Fruit fly (Drosophila melanogaster) whole organism, wandering third instar larva: ENCODE measurements around the gene CG13920.

Source experiments
- Abd-B ChIP-seq: fragments of >200 bp; optimal IDR thresholded peaks from 2 replicates; lab custom pipeline; 2017; ENCODE audit warnings: missing biosample characterization, missing genetic modification characterization
- CG32264 ChIP-seq: fragments of 200-800 bp; sonication (Bioruptor generic); optimal IDR thresholded peaks from 2 replicates; lab custom pipeline; 2016; ENCODE audit warnings: missing biosample characterization, missing genetic modification characterization
- Dfd ChIP-seq: fragments of >200 bp; optimal IDR thresholded peaks from 2 replicates; lab custom pipeline; 2017; ENCODE audit warnings: missing biosample characterization, missing genetic modification characterization
- Dif ChIP-seq: fragments of 200-275, 200-300 bp; sonication (Bioruptor generic); optimal IDR thresholded peaks from 2 replicates; lab custom pipeline; 2018; ENCODE audit warnings: missing biosample characterization, missing genetic modification characterization; ENCODE audit not compliant: partially characterized antibody
- Mio ChIP-seq: sonication (Bioruptor generic); optimal IDR thresholded peaks from 2 replicates; lab custom pipeline; 2016; ENCODE audit warnings: missing biosample characterization, missing genetic modification characterization
- Myc ChIP-seq: fragments of >200 bp; optimal IDR thresholded peaks from 2 replicates; lab custom pipeline; 2017
- br ChIP-seq: fragments of 200-800 bp; sonication (Bioruptor generic); optimal IDR thresholded peaks from 2 replicates; lab custom pipeline; 2016; ENCODE audit warnings: missing biosample characterization, missing genetic modification characterization
- dl ChIP-seq, 2 experiments: fragments of 175-275, 200-275 bp in 1 of 2; fragments of 200-275 bp in 1 of 2; sonication (Bioruptor generic); optimal IDR thresholded peaks; lab custom pipeline; 2018; ENCODE audit warnings: mild to moderate bottlenecking in 2 of 2, missing biosample characterization in 2 of 2, missing genetic modification characterization in 2 of 2, moderate library complexity in 2 of 2; ENCODE audit not compliant: partially characterized antibody in 2 of 2, insufficient read depth in 1 of 2
- fru ChIP-seq: fragments of 200-800 bp; sonication (Bioruptor generic); optimal IDR thresholded peaks from 3 replicates; lab custom pipeline; 2016; ENCODE audit warnings: missing biosample characterization, mild to moderate bottlenecking, missing genetic modification characterization
- jim ChIP-seq: fragments of 175-275, 200-325 bp; sonication (Bioruptor generic); optimal IDR thresholded peaks from 2 replicates; lab custom pipeline; 2016; ENCODE audit warnings: missing biosample characterization, mild to moderate bottlenecking, missing genetic modification characterization
- lola ChIP-seq: fragments of >200 bp; optimal IDR thresholded peaks from 2 replicates; lab custom pipeline; 2017; ENCODE audit warnings: missing biosample characterization, missing genetic modification characterization
- psq ChIP-seq: fragments of 200-800 bp; sonication (Bioruptor generic); optimal IDR thresholded peaks from 3 replicates; lab custom pipeline; 2017; ENCODE audit warnings: missing biosample characterization, mild to moderate bottlenecking, missing genetic modification characterization, moderate library complexity
- sv ChIP-seq: fragments of 200-800 bp; sonication (Bioruptor generic); optimal IDR thresholded peaks from 3 replicates; lab custom pipeline; 2016; ENCODE audit warnings: missing biosample characterization, missing genetic modification characterization
- usp ChIP-seq: fragments of >200 bp; optimal IDR thresholded peaks from 2 replicates; lab custom pipeline; 2017; ENCODE audit warnings: missing biosample characterization, missing genetic modification characterization

DNA sequence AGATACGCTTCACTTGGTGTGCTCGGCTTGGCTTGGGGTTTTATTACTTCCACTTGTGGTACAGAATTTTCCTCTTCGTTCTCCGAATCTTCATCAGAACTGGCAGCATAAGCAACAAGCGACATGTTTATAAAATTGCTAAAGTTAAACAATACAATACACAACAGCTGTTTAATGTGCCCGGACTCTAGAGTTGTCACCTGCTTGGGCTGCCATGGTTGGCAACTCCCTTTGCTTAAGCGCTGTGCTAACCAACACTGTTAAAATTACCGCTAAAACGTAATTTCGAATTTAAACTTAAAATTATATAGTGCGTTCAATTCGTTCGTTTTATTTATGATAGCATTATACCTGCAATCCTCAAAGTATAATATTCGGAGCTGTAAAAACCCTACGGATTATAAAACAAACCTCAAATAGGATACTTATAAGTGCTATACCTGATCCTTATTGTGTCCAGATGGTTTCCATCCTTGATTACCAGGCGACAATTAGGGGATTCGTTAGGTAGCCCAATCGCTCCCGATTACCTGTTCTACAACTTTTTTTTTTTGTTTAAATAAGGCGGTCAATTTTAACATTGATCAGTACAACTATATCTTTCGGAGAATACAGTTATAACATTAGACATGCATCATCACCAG lies 1.3 kb upstream of the CG13920 start, which contains the start of the genes CG17249 and Bro:
- no peak for TF ChIP-seq jim (GFP tag; lab: Kevin White, UChicago)
- TF ChIP-seq usp (GFP tag; lab: Kevin White, UChicago), result no peak
- no peak for TF ChIP-seq br (GFP tag; lab: Kevin White, UChicago)
- TF ChIP-seq Dfd (GFP tag; lab: Kevin White, UChicago), result no peak
- no peak for TF ChIP-seq fru (GFP tag; lab: Kevin White, UChicago)
- no peak for TF ChIP-seq dl (GFP tag; optimal IDR thresholded peaks at IDR 0.05; lab: Kevin White, UChicago; ENCODE audit: insufficient read depth in 1 of 2, partially characterized antibody in 2 of 2)
- no peak for TF ChIP-seq Mio (GFP tag; lab: Kevin White, UChicago)
- no peak for TF ChIP-seq CG32264 (GFP tag; lab: Kevin White, UChicago)
- no peak for TF ChIP-seq lola
- peak; percentile 2 for TF ChIP-seq psq (GFP tag; lab: Kevin White, UChicago)
- TF ChIP-seq Dif (GFP tag; lab: Kevin White, UChicago), result peak; percentile 25
- peak; percentile 38 for TF ChIP-seq sv
- no peak for TF ChIP-seq Abd-B (GFP tag; lab: Kevin White, UChicago)
- peak; percentile 51 for TF ChIP-seq Myc (lab: Kevin White, UChicago)
